Worm (Caenorhabditis elegans) whole organism, young adult: ENCODE results near the gene K05F1.9.

ENCODE experiments used
- C06A6.2 ChIP-seq: fragments of 200-800 bp; sonication (Bioruptor generic); conservative IDR thresholded peaks from 2 replicates; pipeline ENCODE4 v1.3.6; 2022; ENCODE audit warnings: missing genetic modification characterization, missing compliant biosample characterization
- F22D6.2 ChIP-seq: sonication (generic microtip); optimal IDR thresholded peaks from 2 replicates; lab custom pipeline; 2016; ENCODE audit warnings: mild to moderate bottlenecking, missing genetic modification characterization, missing compliant biosample characterization
- F23B12.7 ChIP-seq: sonication (generic microtip); optimal IDR thresholded peaks from 2 replicates; lab custom pipeline; 2017; ENCODE audit warnings: missing genetic modification characterization, mild to moderate bottlenecking, missing compliant biosample characterization, antibody characterized with exemption, moderate library complexity; ENCODE audit not compliant: insufficient read depth
- Y53G8AR.9 ChIP-seq: fragments of 200-800 bp; sonication (Bioruptor generic); conservative IDR thresholded peaks from 2 replicates; pipeline ENCODE4 v1.3.6; 2022; ENCODE audit warnings: missing genetic modification reagents, missing genetic modification characterization, missing compliant biosample characterization
- Y67H2A.10 ChIP-seq: fragments of 200-800 bp; sonication (Bioruptor generic); conservative IDR thresholded peaks from 2 replicates; pipeline ENCODE4 v1.3.6; 2022; ENCODE audit warnings: missing genetic modification reagents, missing genetic modification characterization, missing compliant biosample characterization
- aptf-2 ChIP-seq: fragments of 200-800 bp; sonication (Bioruptor generic); conservative IDR thresholded peaks from 2 replicates; pipeline ENCODE4 v1.3.6; 2022; ENCODE audit warnings: missing genetic modification reagents, missing genetic modification characterization, missing compliant biosample characterization
- attf-5 ChIP-seq: fragments of 200-800 bp; sonication (Bioruptor generic); optimal IDR thresholded peaks from 2 replicates; lab custom pipeline; 2018; ENCODE audit warnings: mild to moderate bottlenecking, missing genetic modification characterization, missing compliant biosample characterization
- attf-6 ChIP-seq: fragments of 200-800 bp; sonication (Bioruptor generic); IDR thresholded peaks from 2 replicates; pipeline ENCODE4 v1.3.6; 2022; ENCODE audit warnings: missing genetic modification reagents, missing genetic modification characterization, missing compliant biosample characterization
- bed-1 ChIP-seq: fragments of 200-800 bp; sonication (Bioruptor generic); IDR thresholded peaks from 2 replicates; pipeline ENCODE4 v1.3.6; 2022; ENCODE audit warnings: missing genetic modification reagents, missing genetic modification characterization, missing compliant biosample characterization
- bed-2 ChIP-seq: fragments of 200-800 bp; sonication (Bioruptor generic); IDR thresholded peaks from 2 replicates; pipeline ENCODE4 v1.3.6; 2022; ENCODE audit warnings: missing genetic modification reagents, missing genetic modification characterization, missing compliant biosample characterization
- cebp-1 ChIP-seq, 2 experiments: fragments of 200-800 bp in 1 of 2; sonication (Bioruptor generic) in 1 of 2; sonication (generic microtip) in 1 of 2; IDR thresholded peaks in 1 of 2; optimal IDR thresholded peaks in 1 of 2; 2 replicates each; pipeline versions ENCODE4 v1.3.6 to Lab custom; 2017 to 2022; ENCODE audit warnings: missing compliant biosample characterization in 2 of 2, missing genetic modification characterization in 2 of 2, mild to moderate bottlenecking in 1 of 2, missing genetic modification reagents in 1 of 2, moderate library complexity in 1 of 2
- cebp-2 ChIP-seq: fragments of 200-800 bp; sonication (Bioruptor generic); IDR thresholded peaks from 2 replicates; pipeline ENCODE4 v1.3.6; 2022; ENCODE audit warnings: missing genetic modification characterization, missing compliant biosample characterization
- ceh-100 ChIP-seq: fragments of 200-800 bp; sonication (Bioruptor generic); IDR thresholded peaks from 2 replicates; pipeline ENCODE4 v1.3.6; 2022; ENCODE audit warnings: missing genetic modification reagents, missing genetic modification characterization, missing compliant biosample characterization
- dox-1 ChIP-seq: fragments of 200-800 bp; sonication (Bioruptor generic); IDR thresholded peaks from 2 replicates; pipeline ENCODE4 v1.3.6; 2022; ENCODE audit warnings: missing genetic modification reagents, missing genetic modification characterization, missing compliant biosample characterization
- ekl-4 ChIP-seq: fragments of 200-800 bp; sonication (Bioruptor generic); IDR thresholded peaks from 2 replicates; pipeline ENCODE4 v1.3.6; 2022; ENCODE audit warnings: missing genetic modification reagents, missing genetic modification characterization, missing compliant biosample characterization
- hmg-1.2 ChIP-seq: fragments of 200-800 bp; sonication (Bioruptor generic); IDR thresholded peaks from 2 replicates; pipeline ENCODE4 v1.3.6; 2022; ENCODE audit warnings: missing genetic modification reagents, missing genetic modification characterization, missing compliant biosample characterization
- hmg-20 ChIP-seq: fragments of 200-800 bp; sonication (Bioruptor generic); IDR thresholded peaks from 2 replicates; pipeline ENCODE4 v1.3.6; 2022; ENCODE audit warnings: missing genetic modification reagents, missing genetic modification characterization, missing compliant biosample characterization
- let-526 ChIP-seq: fragments of 200-800 bp; sonication (Bioruptor generic); IDR thresholded peaks from 2 replicates; pipeline ENCODE4 v1.3.6; 2022; ENCODE audit warnings: missing genetic modification reagents, missing genetic modification characterization, missing compliant biosample characterization
- lir-1 ChIP-seq: fragments of 200-800 bp; sonication (Bioruptor generic); conservative IDR thresholded peaks from 2 replicates; pipeline ENCODE4 v1.3.6; 2022; ENCODE audit warnings: missing genetic modification reagents, missing genetic modification characterization, missing compliant biosample characterization
- lsl-1 ChIP-seq: fragments of 200-800 bp; sonication (Bioruptor generic); optimal IDR thresholded peaks from 2 replicates; lab custom pipeline; 2018; ENCODE audit warnings: mild to moderate bottlenecking, missing genetic modification characterization, moderate library complexity, missing compliant biosample characterization
- madf-8 ChIP-seq: fragments of 200-800 bp; sonication (Bioruptor generic); conservative IDR thresholded peaks from 2 replicates; pipeline ENCODE4 v1.3.6; 2022; ENCODE audit warnings: missing genetic modification reagents, missing genetic modification characterization, missing compliant biosample characterization
- mel-28 ChIP-seq: sonication (generic microtip); optimal IDR thresholded peaks from 2 replicates; lab custom pipeline; 2016; ENCODE audit warnings: borderline replicate concordance, mild to moderate bottlenecking, missing genetic modification characterization, missing compliant biosample characterization
- mes-4 ChIP-seq: sonication (generic microtip); optimal IDR thresholded peaks from 2 replicates; lab custom pipeline; 2016; ENCODE audit warnings: missing genotype, missing genetic modification characterization, missing compliant biosample characterization
- nfyb-1 ChIP-seq: fragments of 200-800 bp; sonication (Bioruptor generic); IDR thresholded peaks from 2 replicates; pipeline ENCODE4 v1.3.6; 2022; ENCODE audit warnings: missing genetic modification reagents, missing genetic modification characterization, missing compliant biosample characterization
- nhr-80 ChIP-seq: sonication (generic microtip); optimal IDR thresholded peaks from 2 replicates; lab custom pipeline; 2016; ENCODE audit warnings: missing genetic modification characterization, missing compliant biosample characterization
- pbrm-1 ChIP-seq: fragments of 200-800 bp; sonication (Bioruptor generic); IDR thresholded peaks from 2 replicates; pipeline ENCODE4 v1.3.6; 2022; ENCODE audit warnings: missing genetic modification reagents, missing genetic modification characterization, missing compliant biosample characterization
- snpc-1.3 ChIP-seq: sonication (generic microtip); optimal IDR thresholded peaks from 2 replicates; lab custom pipeline; 2017; ENCODE audit warnings: missing genetic modification characterization, mild to moderate bottlenecking, missing compliant biosample characterization, antibody characterized with exemption, moderate library complexity, missing genotype, missing genetic modification reagents; ENCODE audit not compliant: insufficient read depth
- tbp1 ChIP-seq: fragments of 200-800 bp; sonication (Bioruptor generic); optimal IDR thresholded peaks from 2 replicates; lab custom pipeline; 2018; ENCODE audit warnings: mild to moderate bottlenecking, missing genetic modification characterization, missing compliant biosample characterization
- unc-130 ChIP-seq: sonication (generic microtip); optimal IDR thresholded peaks from 2 replicates; lab custom pipeline; 2016; ENCODE audit warnings: missing genetic modification reagents, missing genetic modification characterization, missing compliant biosample characterization
- ztf-25 ChIP-seq: fragments of 200-800 bp; sonication (Bioruptor generic); IDR thresholded peaks from 2 replicates; pipeline ENCODE4 v1.3.6; 2022; ENCODE audit warnings: missing genetic modification reagents, missing genetic modification characterization, missing compliant biosample characterization
- ztf-28 ChIP-seq: fragments of 200-800 bp; sonication (Bioruptor generic); IDR thresholded peaks from 2 replicates; pipeline ENCODE4 v1.3.6; 2022; ENCODE audit warnings: missing genetic modification reagents, missing genetic modification characterization, missing compliant biosample characterization

Gene K05F1.9

ce11 chrII:5829940-5830424 lies 29.0 kb upstream of the K05F1.9 start, which contains the start of gene col-74:
Gene col-74, plus strand, starts transcription at chrII:5830374.
- peak; percentile 52 for TF ChIP-seq nhr-80 (tag; lab: Kevin White, UChicago)
- no peak for TF ChIP-seq ztf-28 (GFP tag; lab: Robert Waterston, UW)
- TF ChIP-seq Y53G8AR.9: 0 out of 2 replicates have a peak, but pooled peaks have one; percentile 8
- 0 out of 2 replicates have a peak, but pooled peaks have one; percentile 23 for TF ChIP-seq nfyb-1 (GFP tag; lab: Robert Waterston, UW)
- peak; percentile 23; the same call in 1 of the 2 replicates for TF ChIP-seq dox-1 (GFP tag; lab: Robert Waterston, UW)
- TF ChIP-seq, all 124 proteins: peak for 4

ce11 chrII:5828486-5828885 lies 27.5 kb upstream of the K05F1.9 start, which contains the start of gene ZK1248.11:
Gene ZK1248.11, minus strand, starts transcription at chrII:5828586.
- no peak for TF ChIP-seq unc-130 (GFP tag; lab: Kevin White, UChicago)
- TF ChIP-seq bed-1 (GFP tag; lab: Robert Waterston, UW): no peak
- no peak for TF ChIP-seq ztf-25 (GFP tag; lab: Robert Waterston, UW)
- no peak for TF ChIP-seq snpc-1.3 (tag; lab: Kevin White, UChicago)
- TF ChIP-seq pbrm-1: no peak
- no peak for TF ChIP-seq lsl-1 (GFP tag; lab: Kevin White, UChicago)
- TF ChIP-seq let-526 (GFP tag; lab: Robert Waterston, UW): no peak
- no peak for TF ChIP-seq attf-5 (GFP tag; lab: Kevin White, UChicago)
- TF ChIP-seq, all 124 proteins: peak for 0

- no peak for TF ChIP-seq attf-5 (GFP tag; lab: Kevin White, UChicago)
- no peak for TF ChIP-seq F22D6.2 (tag; lab: Kevin White, UChicago)
- TF ChIP-seq cebp-2: no peak
- TF ChIP-seq ceh-100 (GFP tag; lab: Robert Waterston, UW): no peak
- TF ChIP-seq hmg-1.2 (GFP tag; lab: Robert Waterston, UW): no peak
- TF ChIP-seq lir-1 (GFP tag; lab: Robert Waterston, UW): no peak
- TF ChIP-seq madf-8: no peak
- no peak for TF ChIP-seq cebp-1 (GFP tag; IDR thresholded peaks at IDR 0.05; lab: Robert Waterston, UW)
- TF ChIP-seq cebp-1 (tag; optimal IDR thresholded peaks at IDR 0.05; lab: Kevin White, UChicago): no peak
- TF ChIP-seq C06A6.2 (GFP tag; lab: Robert Waterston, UW): no peak
- TF ChIP-seq tbp1 (GFP tag; lab: Kevin White, UChicago): no peak
- TF ChIP-seq mel-28: no peak
- TF ChIP-seq F23B12.7 (tag; lab: Kevin White, UChicago): no peak
- TF ChIP-seq Y67H2A.10: no peak
- TF ChIP-seq bed-2 (GFP tag; lab: Robert Waterston, UW): no peak
- no peak for TF ChIP-seq mes-4
- no peak for TF ChIP-seq attf-6 (GFP tag; lab: Robert Waterston, UW)
- TF ChIP-seq unc-130 (GFP tag; lab: Kevin White, UChicago): no peak
- TF ChIP-seq aptf-2: no peak
- no peak for TF ChIP-seq hmg-20 (GFP tag; lab: Robert Waterston, UW)
- TF ChIP-seq, all 124 proteins: peak for 0
Measured at ce11 chrII:5827364-5827763, 26.4 kb upstream of the K05F1.9 start, which contains the start of gene tbc-2. Gene tbc-2, minus strand, starts transcription at chrII:5827443.

ce11 chrII:5820282-5820762 lies 19.3 kb upstream of the K05F1.9 start, which contains the start of gene ehs-1:
Gene ehs-1, plus strand, starts transcription at chrII:5820712.
- TF ChIP-seq hmg-1.2 (GFP tag; lab: Robert Waterston, UW): 0 out of 2 replicates have a peak, but pooled peaks have one; percentile 4
- 0 out of 2 replicates have a peak, but pooled peaks have one; percentile 8 for TF ChIP-seq nfyb-1 (GFP tag; lab: Robert Waterston, UW)
- no peak for TF ChIP-seq ekl-4 (GFP tag; lab: Robert Waterston, UW)
